Fruit fly (Drosophila melanogaster) whole organism, prepupa: ENCODE measurements around the gene CG11555.

Experiments used
- CG10631 ChIP-seq: fragments of 200-800 bp; sonication (Bioruptor generic); optimal IDR thresholded peaks from 2 replicates; lab custom pipeline; 2016; ENCODE audit warnings: missing biosample characterization, missing genetic modification characterization
- CG6276 ChIP-seq: fragments of 200-800 bp; sonication (Bioruptor generic); optimal IDR thresholded peaks from 2 replicates; lab custom pipeline; 2017; ENCODE audit warnings: missing biosample characterization, mild to moderate bottlenecking, missing genetic modification characterization
- Ets96B ChIP-seq: fragments of 200-800 bp; optimal IDR thresholded peaks from 2 replicates; lab custom pipeline; 2019; ENCODE audit warnings: missing biosample characterization, mild to moderate bottlenecking, missing genetic modification characterization, moderate library complexity
- Smox ChIP-seq: fragments of 200-800 bp; sonication (Bioruptor generic); optimal IDR thresholded peaks from 3 replicates; lab custom pipeline; 2016; ENCODE audit warnings: missing biosample characterization, missing genetic modification characterization
- Sox15 ChIP-seq: fragments of 200-800 bp; sonication (Bioruptor generic); optimal IDR thresholded peaks from 3 replicates; lab custom pipeline; 2016; ENCODE audit warnings: missing biosample characterization, missing genetic modification characterization

DNA sequence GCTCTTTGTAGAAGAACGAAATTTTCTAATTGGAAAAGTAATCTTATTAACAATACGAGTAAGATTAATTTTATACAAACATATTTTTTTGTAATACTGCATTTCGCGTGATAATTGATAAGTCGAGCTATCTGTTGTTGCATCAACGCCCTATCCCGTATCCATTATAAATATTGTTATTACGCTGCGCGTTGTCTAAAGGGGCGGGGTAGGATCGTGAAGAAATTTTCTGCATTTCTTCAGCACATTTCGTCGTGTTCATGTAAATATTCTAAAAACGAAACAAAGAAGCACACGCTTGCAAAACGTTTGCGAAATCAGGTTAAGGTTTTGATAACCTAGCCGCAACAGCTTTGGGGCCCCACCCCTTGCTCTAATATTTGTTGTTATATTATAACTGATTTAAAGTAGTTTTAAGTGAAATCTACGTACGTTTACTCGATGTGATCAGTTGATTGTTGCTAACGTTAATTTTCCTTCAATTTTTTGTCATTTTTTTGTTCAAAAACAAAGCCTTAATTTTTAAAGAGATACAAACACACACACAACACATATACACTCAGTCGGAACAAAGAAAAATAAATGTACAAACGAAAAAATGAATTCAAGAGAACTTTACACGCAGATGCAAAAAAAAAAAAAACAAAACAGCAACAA lies 29.8 kb downstream of the CG11555 start:
- TF ChIP-seq Smox (GFP tag; lab: Kevin White, UChicago) = no peak
- TF ChIP-seq Sox15 (GFP tag; lab: Kevin White, UChicago) = no peak
- TF ChIP-seq CG10631 (GFP tag; lab: Kevin White, UChicago) = no peak
- no peak for TF ChIP-seq Ets96B
- TF ChIP-seq CG6276 (GFP tag; lab: Kevin White, UChicago) = no peak
